Fruit fly (Drosophila melanogaster) whole organism, embryonic: ENCODE data around the gene CG3556.

Experiments used
- BEAF-32 ChIP-seq: fragments of 200-800 bp; sonication (Bioruptor generic); optimal IDR thresholded peaks from 3 replicates; lab custom pipeline; 2017; ENCODE audit warnings: missing biosample characterization, missing genetic modification characterization, mild to moderate bottlenecking, moderate library complexity, missing genetic modification reagents
- Bdp1 ChIP-seq: fragments of 200-800 bp; sonication (Bioruptor generic); optimal IDR thresholded peaks from 3 replicates; lab custom pipeline; 2016; ENCODE audit warnings: missing biosample characterization, missing genetic modification characterization
- CG10321 ChIP-seq: fragments of 200-800 bp; sonication (Bioruptor generic); IDR thresholded peaks from 2 replicates; pipeline ENCODE4 v1.3.6; 2022; ENCODE audit warnings: missing biosample characterization, missing genetic modification characterization
- CG11504 ChIP-seq: fragments of 200-800 bp; sonication (Bioruptor generic); optimal IDR thresholded peaks from 3 replicates; lab custom pipeline; 2019; ENCODE audit warnings: missing biosample characterization, mild to moderate bottlenecking, missing genetic modification characterization, moderate library complexity
- CG11696 ChIP-seq: fragments of 200-800 bp; sonication (Bioruptor generic); IDR thresholded peaks from 2 replicates; pipeline ENCODE4 v1.3.6; 2022; ENCODE audit warnings: missing biosample characterization, missing genetic modification characterization
- CG12769 ChIP-seq: fragments of 200-800 bp; sonication (Bioruptor generic); optimal IDR thresholded peaks from 2 replicates; lab custom pipeline; 2019; ENCODE audit warnings: missing biosample characterization, mild to moderate bottlenecking, missing genetic modification characterization, moderate library complexity
- CG12942 ChIP-seq: fragments of 200-800 bp; sonication (Bioruptor generic); optimal IDR thresholded peaks from 3 replicates; lab custom pipeline; 2016; ENCODE audit warnings: missing biosample characterization, missing genetic modification characterization
- CG14965 ChIP-seq: fragments of 200-800 bp; sonication (Bioruptor generic); optimal IDR thresholded peaks from 2 replicates; lab custom pipeline; 2016; ENCODE audit warnings: missing biosample characterization, missing genetic modification characterization, borderline replicate concordance
- CG15269 ChIP-seq: fragments of 200-800 bp; sonication (Bioruptor generic); optimal IDR thresholded peaks from 2 replicates; lab custom pipeline; 2018; ENCODE audit warnings: missing biosample characterization, mild to moderate bottlenecking, missing genetic modification characterization, moderate library complexity
- CG18011 ChIP-seq: fragments of 200-800 bp; sonication (Bioruptor generic); optimal IDR thresholded peaks from 2 replicates; lab custom pipeline; 2017; ENCODE audit warnings: missing biosample characterization, missing genetic modification characterization, mild to moderate bottlenecking, moderate library complexity, missing genotype
- CG2875 ChIP-seq: fragments of 200-800 bp; sonication (Bioruptor generic); optimal IDR thresholded peaks from 2 replicates; lab custom pipeline; 2017; ENCODE audit warnings: missing biosample characterization, mild to moderate bottlenecking, missing genetic modification characterization, missing genetic modification reagents
- CG5180 ChIP-seq: fragments of 200-800 bp; sonication (Bioruptor generic); optimal IDR thresholded peaks from 3 replicates; lab custom pipeline; 2017; ENCODE audit warnings: missing biosample characterization, missing genetic modification characterization, mild to moderate bottlenecking, moderate library complexity, missing genetic modification reagents
- CG6683 ChIP-seq: fragments of 200-800 bp; sonication (Bioruptor generic); optimal IDR thresholded peaks from 2 replicates; lab custom pipeline; 2017; ENCODE audit warnings: missing biosample characterization, mild to moderate bottlenecking, missing genetic modification characterization, missing genetic modification reagents
- CG7963 ChIP-seq: fragments of 200-800 bp; sonication (Bioruptor generic); IDR thresholded peaks from 3 replicates; pipeline ENCODE4 v1.3.6; 2022; ENCODE audit warnings: missing biosample characterization, missing genetic modification characterization; ENCODE audit not compliant: partially characterized antibody
- CG8290 ChIP-seq, 3 experiments: fragments of 200-800 bp; sonication (Bioruptor generic); optimal IDR thresholded peaks; 2 replicates each; lab custom pipeline; 2016 to 2019; ENCODE audit warnings: missing biosample characterization in 3 of 3, missing genetic modification characterization in 3 of 3, mild to moderate bottlenecking in 2 of 3, moderate library complexity in 1 of 3
- Dref ChIP-seq: fragments of 200-800 bp; sonication (Bioruptor generic); IDR thresholded peaks from 2 replicates; pipeline ENCODE4 v1.3.6; 2022; ENCODE audit warnings: missing biosample characterization, missing genetic modification characterization
- Eip74EF ChIP-seq, 2 experiments: fragments of 200-800 bp in 1 of 2; fragments of >200 bp in 1 of 2; sonication (Bioruptor generic) in 1 of 2; optimal IDR thresholded peaks; 2 replicates each; lab custom pipeline; 2017 to 2019; ENCODE audit warnings: missing biosample characterization in 2 of 2, missing genetic modification characterization in 2 of 2, mild to moderate bottlenecking in 1 of 2, moderate library complexity in 1 of 2
- Hr3 ChIP-seq: fragments of 200-800 bp; sonication (Bioruptor generic); optimal IDR thresholded peaks from 3 replicates; lab custom pipeline; 2016; ENCODE audit warnings: missing biosample characterization, missing genetic modification characterization
- Jarid2 ChIP-seq: fragments of 200-800 bp; sonication (Bioruptor generic); optimal IDR thresholded peaks from 3 replicates; lab custom pipeline; 2017; ENCODE audit warnings: mild to moderate bottlenecking, missing biosample characterization, missing genetic modification reagents, missing genetic modification characterization
- Med ChIP-seq: fragments of 200-800 bp; sonication (Bioruptor generic); peaks from one replicate; lab custom pipeline; 2016; ENCODE audit warnings: missing biosample characterization, missing genetic modification characterization, mild to moderate bottlenecking, inconsistent platforms, moderate library complexity
- Oli ChIP-seq: fragments of 200-800 bp; sonication (Bioruptor generic); optimal IDR thresholded peaks from 2 replicates; lab custom pipeline; 2018; ENCODE audit warnings: missing biosample characterization, mild to moderate bottlenecking, missing genetic modification characterization, moderate library complexity
- Optix ChIP-seq: fragments of 200-800 bp; sonication (Bioruptor generic); IDR thresholded peaks from 3 replicates; pipeline ENCODE4 v1.3.6; 2022; ENCODE audit warnings: missing biosample characterization, missing genetic modification characterization
- Poxn ChIP-seq: fragments of 200-800 bp; sonication (Bioruptor generic); IDR thresholded peaks from 2 replicates; pipeline ENCODE4 v1.3.6; 2022; ENCODE audit warnings: missing biosample characterization, missing genetic modification characterization
- Xbp1 ChIP-seq: fragments of 200-800 bp; sonication (Bioruptor generic); optimal IDR thresholded peaks from 3 replicates; lab custom pipeline; 2016; ENCODE audit warnings: missing biosample characterization, mild to moderate bottlenecking, missing genetic modification characterization
- al ChIP-seq: fragments of 200-800 bp; sonication (Bioruptor generic); IDR thresholded peaks from 2 replicates; pipeline ENCODE4 v1.3.6; 2022; ENCODE audit warnings: missing biosample characterization, missing genetic modification characterization
- bcd ChIP-seq: fragments of 200-800 bp; sonication (Bioruptor generic); optimal IDR thresholded peaks from 2 replicates; lab custom pipeline; 2017; ENCODE audit warnings: missing biosample characterization, mild to moderate bottlenecking, missing genetic modification characterization
- bowl ChIP-seq: fragments of 200-800 bp; sonication (Bioruptor generic); IDR thresholded peaks from 2 replicates; pipeline ENCODE4 v1.3.6; 2022; ENCODE audit warnings: missing biosample characterization, missing genetic modification characterization
- caup ChIP-seq: fragments of 200-800 bp; sonication (Bioruptor generic); optimal IDR thresholded peaks from 3 replicates; lab custom pipeline; 2017; ENCODE audit warnings: missing biosample characterization, mild to moderate bottlenecking, missing genetic modification characterization, moderate library complexity; ENCODE audit not compliant: severe bottlenecking
- cg ChIP-seq: fragments of 200-800 bp; sonication (Bioruptor generic); optimal IDR thresholded peaks from 3 replicates; lab custom pipeline; 2019; ENCODE audit warnings: missing biosample characterization, mild to moderate bottlenecking, missing genetic modification characterization, moderate library complexity
- chm ChIP-seq: fragments of 200-800 bp; sonication (Bioruptor generic); IDR thresholded peaks from 2 replicates; pipeline ENCODE4 v1.3.6; 2022; ENCODE audit warnings: missing biosample characterization, missing genetic modification characterization
- croc ChIP-seq: fragments of 200-800 bp; sonication (Bioruptor generic); conservative IDR thresholded peaks from 3 replicates; pipeline ENCODE4 v1.3.6; 2022; ENCODE audit warnings: missing biosample characterization, missing genetic modification characterization
- dpn ChIP-seq, 2 experiments: fragments of 200-800 bp; sonication (Bioruptor generic); optimal IDR thresholded peaks; 3 replicates each; lab custom pipeline; 2016; ENCODE audit warnings: missing biosample characterization in 2 of 2, missing genetic modification characterization in 2 of 2
- en ChIP-seq: fragments of 200-800 bp; sonication (Bioruptor generic); optimal IDR thresholded peaks from 2 replicates; lab custom pipeline; 2016; ENCODE audit warnings: missing biosample characterization, missing genetic modification characterization
- gcm ChIP-seq: fragments of 200-800 bp; sonication (Bioruptor generic); optimal IDR thresholded peaks from 2 replicates; lab custom pipeline; 2019; ENCODE audit warnings: missing biosample characterization, mild to moderate bottlenecking, missing genetic modification characterization, moderate library complexity
- hth ChIP-seq: fragments of >200 bp; optimal IDR thresholded peaks from 2 replicates; lab custom pipeline; 2017; ENCODE audit warnings: inconsistent platforms
- inv ChIP-seq: fragments of 200-800 bp; sonication (Bioruptor generic); IDR thresholded peaks from 2 replicates; pipeline ENCODE4 v1.3.6; 2022; ENCODE audit warnings: missing biosample characterization, missing genetic modification characterization; ENCODE audit not compliant: partially characterized antibody
- kah ChIP-seq: fragments of 200-800 bp; sonication (Bioruptor generic); optimal IDR thresholded peaks from 2 replicates; lab custom pipeline; 2018; ENCODE audit warnings: missing biosample characterization, mild to moderate bottlenecking, missing genetic modification characterization
- lola ChIP-seq, 3 experiments: fragments of >200 bp in 2 of 3; fragments of 200-800 bp in 1 of 3; sonication (Bioruptor generic) in 1 of 3; optimal IDR thresholded peaks; 2 replicates each; lab custom pipeline; 2017 to 2019; ENCODE audit warnings: missing biosample characterization in 3 of 3, missing genetic modification characterization in 3 of 3, mild to moderate bottlenecking in 1 of 3, moderate library complexity in 1 of 3
- mirr ChIP-seq: fragments of 200-800 bp; sonication (Bioruptor generic); optimal IDR thresholded peaks from 3 replicates; lab custom pipeline; 2018; ENCODE audit warnings: missing biosample characterization, mild to moderate bottlenecking, missing genetic modification characterization
- otp ChIP-seq: fragments of 200-800 bp; sonication (Bioruptor generic); IDR thresholded peaks from 3 replicates; pipeline ENCODE4, ENCODE4 v1.3.6; 2022; ENCODE audit warnings: missing biosample characterization, missing genetic modification characterization
- pfk ChIP-seq: fragments of 200-800 bp; sonication (Bioruptor generic); optimal IDR thresholded peaks from 2 replicates; lab custom pipeline; 2018; ENCODE audit warnings: missing biosample characterization, mild to moderate bottlenecking, missing genetic modification characterization, moderate library complexity
- prd ChIP-seq, 3 experiments: fragments of >200 bp in 2 of 3; fragments of 200-800 bp in 1 of 3; sonication (Bioruptor generic) in 1 of 3; optimal IDR thresholded peaks in 2 of 3; IDR thresholded peaks in 1 of 3; 2 replicates in 2 of 3; 3 replicates in 1 of 3; pipeline versions ENCODE4 v1.3.6 to Lab custom; 2017 to 2022; ENCODE audit warnings: missing biosample characterization in 1 of 3, missing genetic modification characterization in 1 of 3
- rib ChIP-seq: fragments of 200-800 bp; sonication (Bioruptor generic); IDR thresholded peaks from 2 replicates; pipeline ENCODE4 v1.3.6; 2022; ENCODE audit warnings: missing biosample characterization, missing genetic modification characterization
- run ChIP-seq: fragments of 200-800 bp; sonication (Bioruptor generic); optimal IDR thresholded peaks from 3 replicates; lab custom pipeline; 2018; ENCODE audit warnings: missing biosample characterization, mild to moderate bottlenecking, missing genetic modification characterization
- scrt ChIP-seq: fragments of 200-800 bp; sonication (Bioruptor generic); optimal IDR thresholded peaks from 2 replicates; lab custom pipeline; 2018; ENCODE audit warnings: missing biosample characterization, mild to moderate bottlenecking, missing genetic modification characterization, moderate library complexity
- tap ChIP-seq: fragments of 200-800 bp; optimal IDR thresholded peaks from 3 replicates; lab custom pipeline; 2019; ENCODE audit warnings: missing biosample characterization, mild to moderate bottlenecking, missing genetic modification characterization, moderate library complexity
- tin ChIP-seq: fragments of 200-800 bp; sonication (Bioruptor generic); optimal IDR thresholded peaks from 3 replicates; lab custom pipeline; 2016; ENCODE audit warnings: missing biosample characterization, missing genetic modification characterization
- tio ChIP-seq: fragments of 200-800 bp; sonication (Bioruptor generic); optimal IDR thresholded peaks from 2 replicates; lab custom pipeline; 2017; ENCODE audit warnings: missing biosample characterization, missing genetic modification characterization, inconsistent platforms
- tll ChIP-seq, 2 experiments: fragments of 200-800 bp in 1 of 2; fragments of >200 bp in 1 of 2; sonication (Bioruptor generic) in 1 of 2; optimal IDR thresholded peaks; 2 replicates each; lab custom pipeline; 2017 to 2019; ENCODE audit warnings: missing biosample characterization in 2 of 2, missing genetic modification characterization in 2 of 2, mild to moderate bottlenecking in 1 of 2, moderate library complexity in 1 of 2

CG3556 gene

DNA sequence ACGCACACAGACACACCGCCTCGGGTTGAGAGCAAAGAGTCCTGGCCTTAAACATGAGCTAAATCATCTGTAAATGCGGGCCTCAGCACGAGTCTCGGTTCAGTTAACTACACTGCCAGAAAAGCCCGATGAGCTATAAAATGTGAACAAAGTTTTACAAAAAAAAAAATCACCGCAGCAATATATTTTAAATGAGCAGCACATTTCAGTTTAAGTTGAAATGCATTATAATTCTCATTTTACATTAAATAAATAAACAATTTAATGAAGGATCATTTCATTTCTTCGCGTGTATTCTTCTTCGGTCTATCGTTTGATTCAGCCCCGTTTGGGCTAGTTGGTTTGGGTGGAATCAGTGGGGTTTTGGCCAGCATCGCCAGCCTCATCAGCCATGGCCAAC, 24.7 kb upstream of the CG3556 start (continued):
- no peak for TF ChIP-seq CG5180 (GFP tag; lab: Kevin White, UChicago)
- no peak for TF ChIP-seq Eip74EF (GFP tag; optimal IDR thresholded peaks at IDR 0.05; lab: Kevin White, UChicago)
- peak; percentile 46 for TF ChIP-seq CG11504 (tag; lab: Kevin White, UChicago)
- no peak for TF ChIP-seq Optix
- TF ChIP-seq cg (GFP tag; lab: Kevin White, UChicago), result no peak
- TF ChIP-seq pfk (GFP tag; lab: Kevin White, UChicago), result no peak
- TF ChIP-seq CG11696 (GFP tag; lab: Robert Waterston, UW), result no peak
- no peak for TF ChIP-seq mirr (GFP tag; lab: Kevin White, UChicago)
- TF ChIP-seq CG7963 (GFP tag; lab: Robert Waterston, UW), result no peak
- peak; percentile 14 for TF ChIP-seq Oli
- TF ChIP-seq caup, result no peak
- no peak for TF ChIP-seq hth (lab: Kevin White, UChicago)
- TF ChIP-seq CG18011, result no peak
- TF ChIP-seq kah (GFP tag; lab: Kevin White, UChicago), result no peak
- TF ChIP-seq dpn (GFP tag; optimal IDR thresholded peaks at IDR 0.05; lab: Kevin White, UChicago), result no peak
- TF ChIP-seq run (tag; lab: Kevin White, UChicago), result no peak
- no peak for TF ChIP-seq CG10321 (GFP tag; lab: Robert Waterston, UW)
- no peak for TF ChIP-seq en
- no peak for TF ChIP-seq CG14965
- peak; percentile 72 for TF ChIP-seq Med (GFP tag; lab: Kevin White, UChicago)
- TF ChIP-seq rib, result no peak
- no peak for TF ChIP-seq Bdp1 (GFP tag; lab: Kevin White, UChicago)
- TF ChIP-seq CG12769 (tag; lab: Kevin White, UChicago), result no peak
- TF ChIP-seq gcm (GFP tag; lab: Kevin White, UChicago), result peak; percentile 11
- TF ChIP-seq scrt (GFP tag; lab: Kevin White, UChicago), result no peak
- no peak for TF ChIP-seq Jarid2
- TF ChIP-seq prd (optimal IDR thresholded peaks at IDR 0.05; lab: Kevin White, UChicago), result no peak
- peak; percentile 59; the same call in 2 of the 3 replicates for TF ChIP-seq prd (GFP tag; IDR thresholded peaks at IDR 0.05; lab: Robert Waterston, UW)
- TF ChIP-seq tio, result peak; percentile 15
- TF ChIP-seq Poxn, result no peak
- no peak for TF ChIP-seq inv (GFP tag; lab: Robert Waterston, UW)
- no peak for TF ChIP-seq Hr3
- TF ChIP-seq BEAF-32 (GFP tag; lab: Kevin White, UChicago), result no peak
- TF ChIP-seq chm (GFP tag; lab: Robert Waterston, UW), result no peak
- TF ChIP-seq tin (GFP tag; lab: Kevin White, UChicago), result peak; percentile 12
- TF ChIP-seq CG2875, result no peak
- TF ChIP-seq bcd (GFP tag; lab: Kevin White, UChicago), result no peak
- no peak for TF ChIP-seq otp (GFP tag; lab: Robert Waterston, UW)
- TF ChIP-seq lola (GFP tag; optimal IDR thresholded peaks at IDR 0.05; lab: Kevin White, UChicago), result peak in 1 of 3 experiments; percentile 23
- no peak for TF ChIP-seq CG8290 (GFP tag; optimal IDR thresholded peaks at IDR 0.05; lab: Kevin White, UChicago)
- TF ChIP-seq CG8290 (tag; optimal IDR thresholded peaks at IDR 0.05; lab: Kevin White, UChicago), result no peak
- no peak for TF ChIP-seq Dref (GFP tag; lab: Robert Waterston, UW)
- no peak for TF ChIP-seq tll (GFP tag; optimal IDR thresholded peaks at IDR 0.05; lab: Kevin White, UChicago)
- TF ChIP-seq CG12942, result no peak
- TF ChIP-seq Xbp1 (GFP tag; lab: Kevin White, UChicago), result peak; percentile 37
- no peak for TF ChIP-seq croc (GFP tag; lab: Robert Waterston, UW)
- no peak for TF ChIP-seq tap (tag; lab: Kevin White, UChicago)
- no peak for TF ChIP-seq CG6683 (GFP tag; lab: Kevin White, UChicago)
- no peak for TF ChIP-seq al (GFP tag; lab: Robert Waterston, UW)
- TF ChIP-seq bowl (GFP tag; lab: Robert Waterston, UW), result no peak
- peak; percentile 17 for TF ChIP-seq CG15269 (tag; lab: Kevin White, UChicago)
